Worm (Caenorhabditis elegans): Measurements from ENCODE around the gene arcp-1.

Gene arcp-1

DNA sequence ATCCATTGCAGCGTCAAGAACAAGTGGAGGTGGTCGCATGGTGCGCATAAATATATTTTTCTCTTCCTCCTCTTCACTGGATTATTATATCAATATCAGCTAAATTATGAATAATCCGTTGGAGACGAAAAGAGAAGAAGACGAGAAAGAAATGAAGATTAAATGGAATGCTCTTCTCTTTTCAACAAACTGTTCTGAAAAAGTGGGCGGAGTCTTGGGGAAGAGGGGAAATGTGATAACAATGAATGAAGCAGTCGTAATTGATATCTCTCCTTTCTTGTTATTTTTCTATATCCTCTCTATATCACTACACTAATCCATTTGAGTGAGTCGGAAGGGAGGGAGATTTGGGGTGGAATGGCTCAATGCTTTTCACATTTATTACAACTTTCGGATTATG is at the start of gene arcp-1:
TSS of gene arcp-1 (minus strand) at position 101 of the 400 bp plus-strand sequence.
- TF ChIP-seq tbx-37 (GFP tag; conservative IDR thresholded peaks at IDR 0.05) (no peak), B0310.2 (tag; optimal IDR thresholded peaks at IDR 0.05) (no peak), tra-4 (tag; optimal IDR thresholded peaks at IDR 0.05) (no peak), ama-1 (optimal IDR thresholded peaks at IDR 0.05) (no peak), sea-1 (GFP tag; conservative IDR thresholded peaks at IDR 0.05) (no peak), hnd-1 (tag; optimal IDR thresholded peaks at IDR 0.05) (no peak), ets-7 (tag; optimal IDR thresholded peaks at IDR 0.05) (no peak), ceh-13 (GFP tag; optimal IDR thresholded peaks at IDR 0.05) (no peak), hmg-4 (GFP tag; optimal IDR thresholded peaks at IDR 0.05) (no peak), flt-1 (GFP tag; IDR thresholded peaks at IDR 0.05) (no peak), hmbx-1 (tag; optimal IDR thresholded peaks at IDR 0.05) (no peak), pes-1 (GFP tag; IDR thresholded peaks at IDR 0.05) (no peak)

DNA sequence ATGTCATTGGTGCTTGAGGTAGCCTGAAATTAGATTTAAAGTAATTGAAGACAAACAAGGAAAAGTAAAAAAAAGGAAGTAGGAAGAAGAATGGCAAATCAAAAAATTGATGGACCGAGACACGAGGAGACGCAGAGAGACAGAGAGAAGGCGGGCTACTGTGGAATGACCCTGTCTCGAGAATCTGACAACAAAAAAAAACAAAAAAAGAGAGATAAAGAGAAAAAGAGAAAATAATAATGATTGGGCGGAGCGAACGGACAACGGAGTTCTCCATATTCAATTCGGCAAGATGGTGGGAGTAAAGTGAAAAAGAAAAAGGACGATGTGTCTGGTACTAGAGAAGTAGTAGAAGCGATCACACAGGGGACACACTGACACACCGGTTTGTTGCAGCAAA is 49.8 kb upstream of the arcp-1 start, which contains the start of gene toh-1:
TSS of gene toh-1 (minus strand) at position 23 of the 400 bp plus-strand sequence.
- TF ChIP-seq tbx-11 (GFP tag; IDR thresholded peaks at IDR 0.05), result no peak
- no peak for TF ChIP-seq ceh-13 (GFP tag; optimal IDR thresholded peaks at IDR 0.05)
- TF ChIP-seq ama-1 (optimal IDR thresholded peaks at IDR 0.05), result no peak
- no peak for TF ChIP-seq hmbx-1 (tag; optimal IDR thresholded peaks at IDR 0.05)
- TF ChIP-seq F13C5.2 (tag; optimal IDR thresholded peaks at IDR 0.05), result no peak
- TF ChIP-seq B0310.2 (tag; optimal IDR thresholded peaks at IDR 0.05), result no peak
- no peak for TF ChIP-seq scrt-1 (GFP tag; IDR thresholded peaks at IDR 0.05)
- no peak for TF ChIP-seq hnd-1 (tag; optimal IDR thresholded peaks at IDR 0.05)
- TF ChIP-seq pes-1 (GFP tag; IDR thresholded peaks at IDR 0.05), result no peak
- TF ChIP-seq hmg-4 (GFP tag; optimal IDR thresholded peaks at IDR 0.05), result no peak
- TF ChIP-seq ceh-36 (tag; optimal IDR thresholded peaks at IDR 0.05), result no peak
- no peak for TF ChIP-seq tra-4 (tag; optimal IDR thresholded peaks at IDR 0.05)

DNA sequence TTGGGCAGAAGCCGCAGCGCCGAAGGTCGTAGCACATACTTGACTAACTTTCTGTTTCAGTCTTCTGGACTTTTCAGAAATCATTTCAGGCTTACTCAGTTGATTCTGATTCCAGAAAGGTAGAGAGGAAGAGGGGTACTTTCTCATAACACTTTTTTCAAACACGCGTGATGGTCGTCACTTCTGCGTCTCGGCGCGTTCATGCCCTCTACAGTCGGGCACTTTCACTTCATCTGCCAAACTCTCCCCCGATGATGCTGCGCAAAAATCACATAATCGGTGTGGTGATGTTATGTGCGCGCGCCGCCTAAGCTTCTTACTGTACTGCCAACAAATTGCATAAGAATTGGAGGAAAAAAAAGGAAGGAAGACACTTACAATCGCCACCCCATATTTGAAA is 48.4 kb upstream of the arcp-1 start:
- TF ChIP-seq hnd-1 (tag; optimal IDR thresholded peaks at IDR 0.05) (no peak), ceh-36 (tag; optimal IDR thresholded peaks at IDR 0.05) (no peak), tbx-37 (GFP tag; conservative IDR thresholded peaks at IDR 0.05) (no peak), hmg-4 (GFP tag; optimal IDR thresholded peaks at IDR 0.05) (no peak), pes-1 (GFP tag; IDR thresholded peaks at IDR 0.05) (no peak), ets-7 (tag; optimal IDR thresholded peaks at IDR 0.05) (no peak), aly-1 (tag; optimal IDR thresholded peaks at IDR 0.05) (no peak), flt-1 (GFP tag; IDR thresholded peaks at IDR 0.05) (no peak), hmbx-1 (tag; optimal IDR thresholded peaks at IDR 0.05) (no peak), ama-1 (optimal IDR thresholded peaks at IDR 0.05) (no peak), scrt-1 (GFP tag; IDR thresholded peaks at IDR 0.05) (no peak), F13C5.2 (tag; optimal IDR thresholded peaks at IDR 0.05) (no peak)

DNA sequence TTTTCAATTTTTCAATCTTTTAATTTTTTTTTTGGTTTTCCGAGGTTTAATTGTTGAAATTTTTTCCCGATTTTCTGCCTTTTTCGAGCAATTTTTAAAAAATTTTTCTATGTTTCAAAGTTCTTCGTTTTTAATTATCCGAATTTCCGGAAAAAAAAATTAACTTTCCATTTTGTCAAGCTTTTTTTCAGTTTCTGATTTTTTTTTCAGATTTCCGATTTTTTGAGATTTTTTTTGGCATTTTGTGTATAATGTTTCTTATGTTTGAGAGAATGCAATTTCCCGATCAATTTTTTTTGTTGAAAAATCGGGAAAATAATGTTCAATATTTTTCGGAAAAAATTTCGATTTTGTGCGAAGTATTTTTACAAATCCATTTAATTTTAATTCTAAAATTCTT is 47.7 kb upstream of the arcp-1 start:
- TF ChIP-seq aly-1 (tag; optimal IDR thresholded peaks at IDR 0.05) (no peak), tbx-37 (GFP tag; conservative IDR thresholded peaks at IDR 0.05) (no peak), hmg-4 (GFP tag; optimal IDR thresholded peaks at IDR 0.05) (no peak), F13C5.2 (tag; optimal IDR thresholded peaks at IDR 0.05) (no peak), ama-1 (optimal IDR thresholded peaks at IDR 0.05) (no peak), hmbx-1 (tag; optimal IDR thresholded peaks at IDR 0.05) (no peak), tra-4 (tag; optimal IDR thresholded peaks at IDR 0.05) (no peak), B0310.2 (tag; optimal IDR thresholded peaks at IDR 0.05) (no peak), flt-1 (GFP tag; IDR thresholded peaks at IDR 0.05) (no peak), scrt-1 (GFP tag; IDR thresholded peaks at IDR 0.05) (no peak), ceh-13 (GFP tag; optimal IDR thresholded peaks at IDR 0.05) (no peak), ceh-36 (tag; optimal IDR thresholded peaks at IDR 0.05) (no peak), sea-1 (GFP tag; conservative IDR thresholded peaks at IDR 0.05) (no peak), pes-1 (GFP tag; IDR thresholded peaks at IDR 0.05) (no peak)

DNA sequence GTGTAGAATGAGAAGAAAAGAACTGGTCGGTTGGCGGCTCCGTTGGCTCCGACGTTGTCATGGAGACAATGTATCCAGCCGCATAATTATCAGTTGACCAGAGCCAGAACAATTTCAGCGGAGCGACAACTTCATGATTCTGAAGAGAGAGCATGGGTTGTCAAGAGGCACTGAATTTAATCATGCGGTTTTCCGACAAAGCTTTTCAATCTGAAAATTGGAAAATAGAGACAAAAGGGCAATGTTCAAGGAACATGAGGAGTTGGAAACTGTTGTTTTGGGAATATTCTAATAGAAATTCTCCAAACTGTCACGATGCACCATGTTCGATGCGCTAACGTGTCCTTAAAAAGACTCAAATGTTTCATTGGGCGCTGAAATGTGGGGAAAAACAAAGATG is 45.2 kb upstream of the arcp-1 start, which contains the start of gene xbx-5:
TSS of gene xbx-5 (minus strand) at position 56 of the 400 bp plus-strand sequence.
- TF ChIP-seq hmbx-1 (tag; optimal IDR thresholded peaks at IDR 0.05) (no peak), tra-4 (tag; optimal IDR thresholded peaks at IDR 0.05) (no peak), tbx-37 (GFP tag; conservative IDR thresholded peaks at IDR 0.05) (no peak), aly-1 (tag; optimal IDR thresholded peaks at IDR 0.05) (no peak), ets-7 (tag; optimal IDR thresholded peaks at IDR 0.05) (no peak)

DNA sequence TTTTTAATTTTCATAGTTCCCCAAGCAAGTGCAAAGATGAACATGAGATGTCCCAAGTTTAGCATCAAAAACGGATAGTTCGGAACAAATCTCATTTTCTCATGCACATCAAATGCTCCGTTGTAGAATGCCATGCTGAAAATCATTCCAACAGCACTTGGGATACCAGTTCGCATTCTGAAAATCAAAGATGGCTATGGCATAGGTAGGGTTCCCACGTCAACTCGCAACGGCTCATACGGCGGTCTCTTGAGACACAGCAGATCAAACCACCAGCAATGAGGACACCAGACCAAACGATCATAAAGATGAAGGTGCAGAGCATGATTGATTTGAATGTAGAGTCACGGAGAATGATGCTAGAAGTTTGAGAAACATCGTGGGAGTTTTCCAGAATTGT is 43.9 kb upstream of the arcp-1 start:
- TF ChIP-seq tra-4 (tag; optimal IDR thresholded peaks at IDR 0.05), result no peak
- no peak for TF ChIP-seq F13C5.2 (tag; optimal IDR thresholded peaks at IDR 0.05)
- no peak for TF ChIP-seq ama-1 (optimal IDR thresholded peaks at IDR 0.05)
- TF ChIP-seq ceh-13 (GFP tag; optimal IDR thresholded peaks at IDR 0.05), result no peak
- TF ChIP-seq ceh-36 (tag; optimal IDR thresholded peaks at IDR 0.05), result no peak
- no peak for TF ChIP-seq hnd-1 (tag; optimal IDR thresholded peaks at IDR 0.05)
- no peak for TF ChIP-seq hmbx-1 (tag; optimal IDR thresholded peaks at IDR 0.05)
- TF ChIP-seq aly-1 (tag; optimal IDR thresholded peaks at IDR 0.05), result no peak
- TF ChIP-seq ets-7 (tag; optimal IDR thresholded peaks at IDR 0.05), result no peak
- TF ChIP-seq flt-1 (GFP tag; IDR thresholded peaks at IDR 0.05), result no peak
- no peak for TF ChIP-seq sea-1 (GFP tag; conservative IDR thresholded peaks at IDR 0.05)
- TF ChIP-seq hmg-4 (GFP tag; optimal IDR thresholded peaks at IDR 0.05), result no peak
- TF ChIP-seq tbx-37 (GFP tag; conservative IDR thresholded peaks at IDR 0.05), result no peak
- no peak for TF ChIP-seq pes-1 (GFP tag; IDR thresholded peaks at IDR 0.05)
- TF ChIP-seq tbx-11 (GFP tag; IDR thresholded peaks at IDR 0.05), result no peak
- TF ChIP-seq scrt-1 (GFP tag; IDR thresholded peaks at IDR 0.05), result no peak
- no peak for TF ChIP-seq B0310.2 (tag; optimal IDR thresholded peaks at IDR 0.05)

DNA sequence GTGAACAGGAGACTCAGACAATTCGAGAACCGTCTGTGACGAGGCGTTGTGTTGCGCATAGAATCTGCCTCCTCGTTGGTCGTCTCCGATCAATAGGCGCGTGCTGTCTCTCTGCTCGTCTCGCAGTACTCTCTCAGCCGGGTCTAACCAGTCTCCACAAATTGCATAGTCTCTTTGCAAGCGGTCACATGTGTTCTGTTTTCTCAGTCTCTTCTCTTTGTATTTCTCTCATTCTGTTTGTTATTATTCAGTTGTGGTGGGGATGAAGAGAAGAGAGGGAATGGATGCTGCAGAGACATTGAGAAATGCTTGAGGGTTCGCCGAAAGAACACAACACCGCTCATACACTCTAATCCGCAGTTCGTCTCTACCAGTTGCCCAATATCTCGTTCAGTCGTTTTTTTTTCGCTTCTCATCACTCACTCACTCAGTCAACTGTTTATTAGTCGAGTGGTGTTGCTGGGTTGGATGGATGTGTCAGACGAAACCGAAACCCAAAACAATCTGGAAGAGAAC is 42.2 kb upstream of the arcp-1 start:
- TF ChIP-seq flt-1 (GFP tag; IDR thresholded peaks at IDR 0.05) (no peak), tbx-11 (GFP tag; IDR thresholded peaks at IDR 0.05) (no peak), aly-1 (tag; optimal IDR thresholded peaks at IDR 0.05) (no peak), F13C5.2 (tag; optimal IDR thresholded peaks at IDR 0.05) (peak; percentile 66), sea-1 (GFP tag; conservative IDR thresholded peaks at IDR 0.05) (no peak), hnd-1 (tag; optimal IDR thresholded peaks at IDR 0.05) (no peak), ets-7 (tag; optimal IDR thresholded peaks at IDR 0.05) (no peak), pes-1 (GFP tag; IDR thresholded peaks at IDR 0.05) (peak; percentile 43), B0310.2 (tag; optimal IDR thresholded peaks at IDR 0.05) (no peak), hmg-4 (GFP tag; optimal IDR thresholded peaks at IDR 0.05) (peak; percentile 84), tra-4 (tag; optimal IDR thresholded peaks at IDR 0.05) (no peak), scrt-1 (GFP tag; IDR thresholded peaks at IDR 0.05) (no peak), hmbx-1 (tag; optimal IDR thresholded peaks at IDR 0.05) (no peak), ama-1 (optimal IDR thresholded peaks at IDR 0.05) (no peak), tbx-37 (GFP tag; conservative IDR thresholded peaks at IDR 0.05) (no peak), ceh-13 (GFP tag; optimal IDR thresholded peaks at IDR 0.05) (no peak), ceh-36 (tag; optimal IDR thresholded peaks at IDR 0.05) (peak; percentile 55)
